Fruit fly (Drosophila melanogaster): Measurements from ENCODE around the gene CG18170.

CG18170 gene

DNA sequence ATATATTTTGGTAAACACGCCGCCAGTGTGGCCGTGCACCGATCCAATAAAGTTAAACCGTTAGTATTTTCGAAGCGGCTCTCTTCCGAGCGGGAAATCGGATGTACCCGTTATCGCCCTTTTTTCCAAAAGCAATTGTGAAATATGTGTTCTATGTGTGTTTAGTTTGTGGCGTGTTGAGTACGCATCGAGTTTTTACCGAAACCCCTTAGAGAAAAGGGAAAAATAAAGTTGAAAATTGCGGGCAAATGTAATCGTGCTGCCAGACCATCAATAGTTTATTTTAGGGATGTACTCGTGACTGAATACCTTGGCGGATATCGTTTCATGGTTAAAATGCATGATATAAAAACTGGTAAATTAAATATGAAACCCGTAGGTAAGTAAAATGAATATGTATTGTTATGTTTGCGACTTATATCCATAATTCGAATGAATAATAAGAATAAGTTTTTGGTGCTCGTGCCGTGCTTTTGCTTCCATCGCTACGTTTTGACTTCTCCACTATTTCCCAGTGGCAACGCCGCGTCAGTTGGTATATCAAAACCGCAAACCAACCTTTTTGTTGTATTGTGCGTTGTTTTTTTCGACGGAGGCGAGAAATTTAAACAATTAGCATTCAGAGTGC lies 36.5 kb downstream of the CG18170 start, which contains the start of the genes Mettl2 and Bgb (continued):
- TF ChIP-seq CG4617 (GFP tag; optimal IDR thresholded peaks at IDR 0.05; ENCODE audit: borderline replicate concordance) (peak; percentile 59), CG5180 (GFP tag; optimal IDR thresholded peaks at IDR 0.05) (no peak), Kr (GFP tag; optimal IDR thresholded peaks at IDR 0.05) (no peak), CG31365 (tag; optimal IDR thresholded peaks at IDR 0.05) (no peak), CG4328 (GFP tag; optimal IDR thresholded peaks at IDR 0.05) (peak; percentile 59), CG6175 (GFP tag; IDR thresholded peaks at IDR 0.05) (peak; percentile 61; the same call in 1 of the 3 replicates), Gsc (GFP tag; IDR thresholded peaks at IDR 0.05) (peak; percentile 64), CG2889 (GFP tag; IDR thresholded peaks at IDR 0.05) (peak; percentile 47; the same call in 1 of the 3 replicates), CG15696 (tag; optimal IDR thresholded peaks at IDR 0.05) (peak; percentile 89), CG11398 (GFP tag; optimal IDR thresholded peaks at IDR 0.05) (no peak), CG1647 (GFP tag; optimal IDR thresholded peaks at IDR 0.05) (peak; percentile 75), Gug (GFP tag; IDR thresholded peaks at IDR 0.05) (peak; percentile 93), mam (GFP tag; optimal IDR thresholded peaks at IDR 0.05) (peak; percentile 90), Atf-2 (GFP tag; optimal IDR thresholded peaks at IDR 0.05) (peak; percentile 64), bcd (GFP tag; optimal IDR thresholded peaks at IDR 0.05) (peak; percentile 75), fru (optimal IDR thresholded peaks at IDR 0.05) (no peak), Bdp1 (GFP tag; optimal IDR thresholded peaks at IDR 0.05) (peak; percentile 39), CG15601 (tag; optimal IDR thresholded peaks at IDR 0.05) (no peak), Atf6 (GFP tag; IDR thresholded peaks at IDR 0.05) (peak; percentile 52; the same call in 1 of the 2 replicates), nerfin-1 (tag; optimal IDR thresholded peaks at IDR 0.05) (peak; percentile 54), CG30020 (tag; optimal IDR thresholded peaks at IDR 0.05) (peak; percentile 57), HLH3B (GFP tag; IDR thresholded peaks at IDR 0.05) (peak; percentile 72), CG10654 (GFP tag; optimal IDR thresholded peaks at IDR 0.05) (peak; percentile 68), stc (GFP tag; IDR thresholded peaks at IDR 0.05) (0 out of 2 replicates have a peak, but pooled peaks have one; percentile 39), CG9609 (GFP tag; optimal IDR thresholded peaks at IDR 0.05) (peak; percentile 81), CG9797 (GFP tag; optimal IDR thresholded peaks at IDR 0.05) (peak; percentile 76), CG12155 (GFP tag; optimal IDR thresholded peaks at IDR 0.05) (peak; percentile 81), CG1233 (GFP tag; optimal IDR thresholded peaks at IDR 0.05) (peak; percentile 71), ems (GFP tag; optimal IDR thresholded peaks at IDR 0.05) (peak; percentile 82), CG18619 (GFP tag; optimal IDR thresholded peaks at IDR 0.05) (peak; percentile 56), CG31224 (GFP tag; IDR thresholded peaks at IDR 0.05) (peak; percentile 72), Doc3 (GFP tag; IDR thresholded peaks at IDR 0.05; ENCODE audit: partially characterized antibody) (peak; percentile 86), CG6689 (GFP tag; IDR thresholded peaks at IDR 0.05) (peak; percentile 88), CG1602 (GFP tag; optimal IDR thresholded peaks at IDR 0.05) (peak; percentile 76), pum (GFP tag; optimal IDR thresholded peaks at IDR 0.05) (peak; percentile 88), jigr1 (GFP tag; IDR thresholded peaks at IDR 0.05) (peak; percentile 71; the same call in 2 of the 3 replicates), CG14441 (GFP tag; IDR thresholded peaks at IDR 0.05) (peak; percentile 81), CG15514 (GFP tag; optimal IDR thresholded peaks at IDR 0.05) (peak; percentile 83), pb (GFP tag; optimal IDR thresholded peaks at IDR 0.05) (peak; percentile 46), hb (GFP tag; IDR thresholded peaks at IDR 0.05; ENCODE audit: partially characterized antibody) (peak; percentile 59; the same call in 1 of the 3 replicates), CG42726 (GFP tag; IDR thresholded peaks at IDR 0.05; ENCODE audit: partially characterized antibody) (no peak), CG11504 (tag; optimal IDR thresholded peaks at IDR 0.05) (no peak), Ptx1 (GFP tag; IDR thresholded peaks at IDR 0.05) (peak; percentile 89), inv (GFP tag; IDR thresholded peaks at IDR 0.05; ENCODE audit: partially characterized antibody) (peak; percentile 84), CG32532 (GFP tag; IDR thresholded peaks at IDR 0.05) (peak; percentile 83), CG14050 (GFP tag; IDR thresholded peaks at IDR 0.05) (peak; percentile 23; the same call in 2 of the 3 replicates), CG14965 (GFP tag; optimal IDR thresholded peaks at IDR 0.05; ENCODE audit: borderline replicate concordance) (no peak), CG6654 (GFP tag; optimal IDR thresholded peaks at IDR 0.05) (peak; percentile 16), Adf1 (GFP tag; IDR thresholded peaks at IDR 0.05) (no peak), gce (GFP tag; IDR thresholded peaks at IDR 0.05) (no peak)

All from whole organism, embryonic.